Fruit fly (Drosophila melanogaster) whole organism, embryonic: Measurements from ENCODE around the gene Rab18.
A peak's percentile ranks its signal among the peaks of the same experiment; 100 is the strongest.

Source experiments
- Asciz ChIP-seq: fragments of 200-800 bp; sonication (Bioruptor generic); optimal IDR thresholded peaks from 2 replicates; lab custom pipeline; 2017; ENCODE audit warnings: missing biosample characterization, mild to moderate bottlenecking, missing genetic modification characterization, missing genetic modification reagents
- C15 ChIP-seq: fragments of 200-800 bp; sonication (Bioruptor generic); IDR thresholded peaks from 3 replicates; pipeline ENCODE4 v1.3.6; 2022; ENCODE audit warnings: missing biosample characterization, missing genetic modification characterization
- CG10147 ChIP-seq: fragments of 200-800 bp; sonication (Bioruptor generic); optimal IDR thresholded peaks from 2 replicates; lab custom pipeline; 2019; ENCODE audit warnings: missing biosample characterization, mild to moderate bottlenecking, missing genetic modification characterization, moderate library complexity
- CG1024 ChIP-seq: fragments of 200-800 bp; sonication (Bioruptor generic); IDR thresholded peaks from 2 replicates; pipeline ENCODE4 v1.3.6; 2022; ENCODE audit warnings: missing biosample characterization, missing genetic modification characterization
- CG12942 ChIP-seq: fragments of 200-800 bp; sonication (Bioruptor generic); optimal IDR thresholded peaks from 3 replicates; lab custom pipeline; 2016; ENCODE audit warnings: missing biosample characterization, missing genetic modification characterization
- CG13287 ChIP-seq: fragments of 200-800 bp; sonication (Bioruptor generic); IDR thresholded peaks from 2 replicates; pipeline ENCODE4 v1.3.6; 2022; ENCODE audit warnings: missing biosample characterization, missing genetic modification characterization; ENCODE audit not compliant: partially characterized antibody
- CG13624 ChIP-seq: fragments of 200-800 bp; sonication (Bioruptor generic); optimal IDR thresholded peaks from 2 replicates; lab custom pipeline; 2016; ENCODE audit warnings: missing biosample characterization, missing genetic modification characterization
- CG14667 ChIP-seq: fragments of 200-800 bp; sonication (Bioruptor generic); IDR thresholded peaks from 2 replicates; pipeline ENCODE4 v1.3.6; 2022; ENCODE audit warnings: missing biosample characterization, missing genetic modification characterization
- CG2199 ChIP-seq: fragments of 200-800 bp; sonication (Bioruptor generic); IDR thresholded peaks from 3 replicates; pipeline ENCODE4 v1.3.6; 2022; ENCODE audit warnings: missing biosample characterization, missing genetic modification characterization
- CG2889 ChIP-seq: fragments of 200-800 bp; sonication (Bioruptor generic); IDR thresholded peaks from 3 replicates; pipeline ENCODE4 v1.3.6; 2022; ENCODE audit warnings: missing biosample characterization, missing genetic modification characterization
- CG31441 ChIP-seq: fragments of 200-800 bp; sonication (Bioruptor generic); IDR thresholded peaks from 2 replicates; pipeline ENCODE4 v1.3.6; 2022; ENCODE audit warnings: missing biosample characterization, missing genetic modification characterization
- CG42726 ChIP-seq: fragments of 200-800 bp; sonication (Bioruptor generic); IDR thresholded peaks from 2 replicates; pipeline ENCODE4 v1.3.6; 2022; ENCODE audit warnings: missing biosample characterization, missing genetic modification characterization; ENCODE audit not compliant: partially characterized antibody
- CG6683 ChIP-seq: fragments of 200-800 bp; sonication (Bioruptor generic); optimal IDR thresholded peaks from 2 replicates; lab custom pipeline; 2017; ENCODE audit warnings: missing biosample characterization, mild to moderate bottlenecking, missing genetic modification characterization, missing genetic modification reagents
- Dad ChIP-seq: fragments of 200-800 bp; sonication (Bioruptor generic); optimal IDR thresholded peaks from 3 replicates; lab custom pipeline; 2016; ENCODE audit warnings: missing biosample characterization, missing genetic modification characterization
- Dfd ChIP-seq, 2 experiments: fragments of >200 bp; optimal IDR thresholded peaks; 2 replicates each; lab custom pipeline; 2017; ENCODE audit warnings: missing biosample characterization in 2 of 2, missing genetic modification characterization in 2 of 2
- Fer3 ChIP-seq: fragments of 200-800 bp; sonication (Bioruptor generic); optimal IDR thresholded peaks from 2 replicates; lab custom pipeline; 2018; ENCODE audit warnings: missing biosample characterization, mild to moderate bottlenecking, missing genetic modification characterization, moderate library complexity
- Gug ChIP-seq: fragments of 200-800 bp; sonication (Bioruptor generic); IDR thresholded peaks from 4 replicates; pipeline ENCODE4 v1.3.6; 2022; ENCODE audit warnings: missing biosample characterization, missing genetic modification characterization
- HHEX ChIP-seq: fragments of 200-800 bp; sonication (Bioruptor generic); optimal IDR thresholded peaks from 3 replicates; lab custom pipeline; 2017; ENCODE audit warnings: missing biosample characterization, mild to moderate bottlenecking, missing genetic modification characterization, missing genetic modification reagents
- HLH3B ChIP-seq: fragments of 200-800 bp; sonication (Bioruptor generic); IDR thresholded peaks from 2 replicates; pipeline ENCODE4 v1.3.6; 2022; ENCODE audit warnings: missing biosample characterization, missing genetic modification characterization
- HLH4C ChIP-seq: fragments of 200-800 bp; sonication (Bioruptor generic); IDR thresholded peaks from 3 replicates; pipeline ENCODE4 v1.3.6; 2022; ENCODE audit warnings: missing biosample characterization, missing genetic modification characterization; ENCODE audit not compliant: partially characterized antibody
- Hsf ChIP-seq: fragments of 200-800 bp; sonication (Bioruptor generic); optimal IDR thresholded peaks from 3 replicates; lab custom pipeline; 2016; ENCODE audit warnings: missing biosample characterization, missing genetic modification characterization
- Kr ChIP-seq: fragments of 200-800 bp; sonication (Bioruptor generic); optimal IDR thresholded peaks from 2 replicates; lab custom pipeline; 2017; ENCODE audit warnings: missing biosample characterization, mild to moderate bottlenecking, missing genetic modification characterization
- NFAT ChIP-seq: fragments of 200-800 bp; sonication (Bioruptor generic); IDR thresholded peaks from 2 replicates; pipeline ENCODE4 v1.3.6; 2022; ENCODE audit warnings: missing biosample characterization, missing genetic modification characterization
- Nf-YC ChIP-seq: fragments of 200-800 bp; optimal IDR thresholded peaks from 3 replicates; lab custom pipeline; 2019; ENCODE audit warnings: missing biosample characterization, mild to moderate bottlenecking, missing genetic modification characterization, moderate library complexity
- Poxn ChIP-seq: fragments of 200-800 bp; sonication (Bioruptor generic); IDR thresholded peaks from 2 replicates; pipeline ENCODE4 v1.3.6; 2022; ENCODE audit warnings: missing biosample characterization, missing genetic modification characterization
- Usf ChIP-seq: fragments of 200-800 bp; sonication (Bioruptor generic); optimal IDR thresholded peaks from 2 replicates; lab custom pipeline; 2017; ENCODE audit warnings: missing genotype, missing biosample characterization, missing genetic modification characterization
- YL-1 ChIP-seq: fragments of 200-800 bp; sonication (Bioruptor generic); optimal IDR thresholded peaks from 3 replicates; lab custom pipeline; 2017; ENCODE audit warnings: missing biosample characterization, mild to moderate bottlenecking, missing genetic modification characterization
- bab2 ChIP-seq: fragments of 200-800 bp; sonication (Bioruptor generic); optimal IDR thresholded peaks from 2 replicates; lab custom pipeline; 2016; ENCODE audit warnings: missing biosample characterization, missing genetic modification characterization
- bbx ChIP-seq: fragments of 200-800 bp; sonication (Bioruptor generic); IDR thresholded peaks from 2 replicates; pipeline ENCODE4 v1.3.6; 2022; ENCODE audit warnings: missing biosample characterization, missing genetic modification characterization; ENCODE audit not compliant: partially characterized antibody
- bigmax ChIP-seq: fragments of 200-800 bp; sonication (Bioruptor generic); optimal IDR thresholded peaks from 2 replicates; lab custom pipeline; 2018; ENCODE audit warnings: missing biosample characterization, mild to moderate bottlenecking, missing genetic modification characterization
- bowl ChIP-seq: fragments of 200-800 bp; sonication (Bioruptor generic); IDR thresholded peaks from 2 replicates; pipeline ENCODE4 v1.3.6; 2022; ENCODE audit warnings: missing biosample characterization, missing genetic modification characterization
- chn ChIP-seq: fragments of 200-800 bp; sonication (Bioruptor generic); optimal IDR thresholded peaks from 2 replicates; lab custom pipeline; 2016; ENCODE audit warnings: missing biosample characterization, missing genetic modification characterization
- cwo ChIP-seq: fragments of 200-800 bp; sonication (Bioruptor generic); optimal IDR thresholded peaks from 3 replicates; lab custom pipeline; 2017; ENCODE audit warnings: missing biosample characterization, missing genetic modification characterization, mild to moderate bottlenecking, moderate library complexity, missing genetic modification reagents
- dimm ChIP-seq: fragments of 200-800 bp; sonication (Bioruptor generic); IDR thresholded peaks from 2 replicates; pipeline ENCODE4 v1.3.6; 2022; ENCODE audit warnings: missing biosample characterization, missing genetic modification characterization
- dmrt99B ChIP-seq: fragments of 200-800 bp; sonication (Bioruptor generic); optimal IDR thresholded peaks from 2 replicates; lab custom pipeline; 2018; ENCODE audit warnings: missing biosample characterization, mild to moderate bottlenecking, missing genetic modification characterization, moderate library complexity
- eve ChIP-seq, 2 experiments: fragments of >200 bp; optimal IDR thresholded peaks; 2 replicates each; lab custom pipeline; 2017; ENCODE audit warnings: missing biosample characterization in 2 of 2, missing genetic modification characterization in 2 of 2
- gsb ChIP-seq: fragments of 200-800 bp; sonication (Bioruptor generic); IDR thresholded peaks from 2 replicates; pipeline ENCODE4 v1.3.6; 2022; ENCODE audit warnings: missing biosample characterization, missing genetic modification characterization
- hkb ChIP-seq, 2 experiments: fragments of 200-800 bp in 1 of 2; fragments of >200 bp in 1 of 2; sonication (Bioruptor generic) in 1 of 2; IDR thresholded peaks in 1 of 2; optimal IDR thresholded peaks in 1 of 2; 2 replicates each; pipeline versions ENCODE4 v1.3.6 to Lab custom; 2017 to 2022; ENCODE audit warnings: missing biosample characterization in 1 of 2, missing genetic modification characterization in 1 of 2
- hth ChIP-seq: fragments of >200 bp; optimal IDR thresholded peaks from 2 replicates; lab custom pipeline; 2017; ENCODE audit warnings: inconsistent platforms
- ind ChIP-seq: fragments of 200-800 bp; sonication (Bioruptor generic); optimal IDR thresholded peaks from 3 replicates; lab custom pipeline; 2016; ENCODE audit warnings: missing biosample characterization, missing genetic modification characterization
- lbe ChIP-seq: fragments of 200-800 bp; sonication (Bioruptor generic); optimal IDR thresholded peaks from 2 replicates; lab custom pipeline; 2016; ENCODE audit warnings: missing biosample characterization, mild to moderate bottlenecking, missing genetic modification characterization
- org-1 ChIP-seq: fragments of 200-800 bp; sonication (Bioruptor generic); optimal IDR thresholded peaks from 2 replicates; lab custom pipeline; 2017; ENCODE audit warnings: missing biosample characterization, missing genetic modification characterization
- otp ChIP-seq: fragments of 200-800 bp; sonication (Bioruptor generic); IDR thresholded peaks from 3 replicates; pipeline ENCODE4, ENCODE4 v1.3.6; 2022; ENCODE audit warnings: missing biosample characterization, missing genetic modification characterization
- salm ChIP-seq: fragments of 200-800 bp; sonication (Bioruptor generic); optimal IDR thresholded peaks from 2 replicates; lab custom pipeline; 2018; ENCODE audit warnings: missing biosample characterization, mild to moderate bottlenecking, missing genetic modification characterization
- trem ChIP-seq: fragments of 200-800 bp; optimal IDR thresholded peaks from 3 replicates; lab custom pipeline; 2019; ENCODE audit warnings: missing biosample characterization, mild to moderate bottlenecking, missing genetic modification characterization, moderate library complexity
- ttk ChIP-seq: fragments of 200-800 bp; sonication (Bioruptor generic); IDR thresholded peaks from 2 replicates; pipeline ENCODE4 v2.1.2; 2022; ENCODE audit warnings: missing biosample characterization, missing genetic modification characterization
- unc-4 ChIP-seq: fragments of 200-800 bp; sonication (Bioruptor generic); IDR thresholded peaks from 2 replicates; pipeline ENCODE4 v1.3.6; 2022; ENCODE audit warnings: missing biosample characterization, missing genetic modification characterization; ENCODE audit not compliant: partially characterized antibody
- zen2 ChIP-seq: fragments of 200-800 bp; sonication (Bioruptor generic); IDR thresholded peaks from 3 replicates; pipeline ENCODE4 v1.3.6; 2022; ENCODE audit warnings: missing biosample characterization, missing genetic modification characterization; ENCODE audit not compliant: partially characterized antibody
- zfh1 ChIP-seq: fragments of 200-800 bp; sonication (Bioruptor generic); IDR thresholded peaks from 3 replicates; pipeline ENCODE4 v1.3.6; 2022; ENCODE audit warnings: missing biosample characterization, missing genetic modification characterization

Gene Rab18

DNA sequence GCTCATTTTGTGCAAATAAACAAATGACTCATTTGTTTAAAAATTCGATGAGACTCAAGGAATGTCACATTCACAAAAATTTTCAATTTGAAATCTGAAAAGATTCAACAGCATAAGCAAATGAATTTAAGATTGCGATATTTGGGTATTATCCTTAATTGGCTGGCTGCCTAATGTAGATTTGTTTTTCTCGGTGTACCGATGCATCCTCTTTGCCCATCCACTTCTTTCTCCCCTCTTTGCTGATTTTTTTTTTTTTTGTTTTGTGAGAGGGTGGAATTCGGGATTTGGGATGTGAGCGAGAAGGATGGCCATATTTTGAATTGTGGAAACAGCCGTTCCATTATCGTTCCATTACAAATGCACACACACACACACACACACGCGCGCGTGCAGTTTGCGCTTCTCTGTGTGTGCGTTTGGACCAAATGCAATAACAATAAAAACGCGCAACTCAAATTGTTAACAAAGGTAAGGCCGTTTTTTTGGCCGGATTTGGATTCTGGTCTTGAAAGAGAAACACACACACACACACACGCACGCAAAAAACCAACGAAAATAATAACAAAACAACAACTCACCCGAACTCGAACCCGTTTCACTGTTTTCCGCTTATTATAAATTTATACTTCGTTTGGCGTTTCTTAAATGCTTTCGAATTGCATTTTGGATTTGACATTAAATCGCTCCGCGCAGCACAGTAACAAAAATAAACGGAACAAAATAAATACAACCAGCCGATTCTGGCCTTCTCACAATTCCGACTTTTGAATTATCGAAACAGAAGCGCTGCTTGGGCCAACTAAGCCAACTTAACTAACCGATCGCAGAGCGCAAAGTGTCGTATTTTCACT lies 7.7 kb upstream of the Rab18 start (continued):
- TF ChIP-seq org-1 (GFP tag; lab: Kevin White, UChicago) (peak; percentile 25), Poxn (GFP tag; lab: Robert Waterston, UW) (no peak), Fer3 (peak; percentile 16), YL-1 (GFP tag; lab: Kevin White, UChicago) (no peak), CG6683 (no peak), Asciz (GFP tag; lab: Kevin White, UChicago) (peak; percentile 47), ind (GFP tag; lab: Kevin White, UChicago) (peak; percentile 22), eve (GFP tag; optimal IDR thresholded peaks at IDR 0.05; lab: Kevin White, UChicago) (no peak), ttk (0 out of 2 replicates have a peak, but pooled peaks have one; percentile 40), NFAT (GFP tag; lab: Robert Waterston, UW) (no peak), CG2889 (GFP tag; lab: Robert Waterston, UW) (no peak), CG12942 (peak; percentile 15), Hsf (peak; percentile 35), CG2199 (no peak), zfh1 (GFP tag; lab: Robert Waterston, UW) (peak; percentile 71; the same call in 2 of the 3 replicates), dimm (no peak), bowl (GFP tag; lab: Robert Waterston, UW) (no peak), hkb (optimal IDR thresholded peaks at IDR 0.05; lab: Kevin White, UChicago) (no peak), hkb (GFP tag; IDR thresholded peaks at IDR 0.05; lab: Robert Waterston, UW) (peak; percentile 62; the same call in 1 of the 2 replicates), Dfd (GFP tag; optimal IDR thresholded peaks at IDR 0.05; lab: Kevin White, UChicago) (no peak), Kr (GFP tag; lab: Kevin White, UChicago) (no peak), CG14667 (GFP tag; lab: Robert Waterston, UW) (no peak), CG13624 (no peak), dmrt99B (tag; lab: Kevin White, UChicago) (no peak), bbx (GFP tag; lab: Robert Waterston, UW) (no peak), HLH4C (GFP tag; lab: Robert Waterston, UW) (no peak), lbe (GFP tag; lab: Kevin White, UChicago) (peak; percentile 32), unc-4 (GFP tag; lab: Robert Waterston, UW) (no peak), CG1024 (GFP tag; lab: Robert Waterston, UW) (no peak; the same call in 1 of the 2 replicates), bigmax (no peak), Dad (GFP tag; lab: Kevin White, UChicago) (no peak), gsb (GFP tag; lab: Robert Waterston, UW) (no peak), Nf-YC (tag; lab: Kevin White, UChicago) (no peak), chn (GFP tag; lab: Kevin White, UChicago) (peak; percentile 40), CG10147 (GFP tag; lab: Kevin White, UChicago) (no peak), Gug (GFP tag; lab: Robert Waterston, UW) (peak; percentile 6; the same call in 1 of the 4 replicates), zen2 (GFP tag; lab: Robert Waterston, UW) (no peak), HHEX (no peak), hth (lab: Kevin White, UChicago) (no peak), HLH3B (GFP tag; lab: Robert Waterston, UW) (peak; percentile 38; the same call in 1 of the 2 replicates), salm (tag; lab: Kevin White, UChicago) (no peak), trem (peak; percentile 48), CG42726 (GFP tag; lab: Robert Waterston, UW) (no peak), cwo (GFP tag; lab: Kevin White, UChicago) (no peak), Usf (GFP tag; lab: Kevin White, UChicago) (no peak), C15 (no peak), CG31441 (GFP tag; lab: Robert Waterston, UW) (no peak; the same call in 1 of the 2 replicates), otp (GFP tag; lab: Robert Waterston, UW) (no peak), CG13287 (GFP tag; lab: Robert Waterston, UW) (no peak), bab2 (GFP tag; lab: Kevin White, UChicago) (peak; percentile 21)
